Worm (Caenorhabditis elegans): Measurements from ENCODE around the gene F36D4.4.
"Not testable (repeated sequence)": the region's sequence is repeated elsewhere in the genome, so short reads cannot be mapped to it uniquely, and the experiment has no call there.

Gene F36D4.4

DNA sequence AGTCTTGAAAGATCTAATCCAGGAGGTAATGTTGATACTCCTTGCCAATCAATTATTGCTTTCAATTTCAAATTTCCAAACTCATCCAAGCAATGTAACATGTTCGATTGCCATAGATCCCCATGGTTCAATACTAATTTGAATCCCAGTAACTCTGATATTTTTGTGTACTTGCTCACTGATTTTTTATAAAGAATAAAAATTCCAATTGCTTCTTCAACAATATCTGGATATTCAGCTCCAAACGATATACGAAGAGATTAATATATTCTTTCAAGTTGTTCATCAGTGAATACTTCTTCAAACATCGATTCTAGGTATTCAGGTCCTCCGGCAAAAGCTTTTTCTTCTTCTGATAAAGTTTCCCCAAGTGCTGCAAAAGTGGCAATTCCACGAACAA, 34.6 kb downstream of the F36D4.4 start, which contains the start of gene E02C12.11:
E02C12.11 (minus strand) TSS at position 101 of the 400 bp plus-strand sequence.
- TF ChIP-seq W03F9.2, dao-5, him-1 (tag; optimal IDR thresholded peaks at IDR 0.05): not testable (repeated sequence)

DNA sequence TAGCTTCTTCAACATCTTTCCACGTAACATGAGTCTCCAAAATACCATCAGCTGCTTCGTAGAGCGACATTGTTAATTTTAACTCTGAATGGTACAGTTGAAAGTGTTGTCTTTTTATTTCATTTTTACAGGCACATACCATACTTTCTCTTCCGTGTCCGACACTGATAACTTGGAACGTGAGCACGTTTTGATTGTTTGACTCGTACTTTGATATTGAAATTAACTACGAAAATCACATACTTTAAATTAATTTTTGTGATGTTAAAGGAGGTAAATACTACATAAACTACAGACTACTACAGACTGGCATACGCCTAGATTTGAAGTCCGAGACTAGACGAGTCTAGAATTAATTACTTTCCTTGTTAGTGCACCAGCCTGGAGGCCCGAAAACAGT, 36.1 kb downstream of the F36D4.4 start, which contains the start of gene E02C12.10:
E02C12.10 (minus strand) TSS at position 75 of the 400 bp plus-strand sequence.
- TF ChIP-seq him-1 (tag; optimal IDR thresholded peaks at IDR 0.05): no peak
- TF ChIP-seq W03F9.2 (tag; optimal IDR thresholded peaks at IDR 0.05): no peak
- no peak for TF ChIP-seq dao-5 (tag; optimal IDR thresholded peaks at IDR 0.05)

DNA sequence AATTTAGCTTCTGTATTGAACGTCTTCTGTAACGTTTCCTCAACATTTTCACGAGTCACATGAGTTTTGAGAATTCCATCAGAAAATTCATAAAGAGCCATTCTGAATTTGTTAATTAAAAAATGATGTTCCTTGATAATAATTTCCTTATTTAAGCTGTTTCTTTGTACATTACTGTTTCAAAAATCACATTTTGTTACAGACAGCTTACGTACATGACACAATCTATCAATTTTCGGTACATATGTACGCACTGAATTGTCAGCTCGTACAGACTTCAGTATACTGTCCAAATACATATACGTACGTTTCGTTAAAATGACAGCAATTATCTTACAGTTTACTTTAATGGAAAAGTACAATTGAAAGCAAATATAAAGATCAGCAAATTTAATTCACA, 38.0 kb downstream of the F36D4.4 start, which contains the start of gene E02C12.19:
E02C12.19 (minus strand) TSS at position 101 of the 400 bp plus-strand sequence.
- TF ChIP-seq dao-5 (tag; optimal IDR thresholded peaks at IDR 0.05): no peak
- TF ChIP-seq him-1 (tag; optimal IDR thresholded peaks at IDR 0.05): no peak
- TF ChIP-seq W03F9.2 (tag; optimal IDR thresholded peaks at IDR 0.05): no peak

ce11 chrV:9375378-9375777, 39.0 kb downstream of the F36D4.4 start, which contains the start of gene E02C12.9:
Gene E02C12.9, minus strand, starts transcription at chrV:9375478.
- TF ChIP-seq W03F9.2 (tag; optimal IDR thresholded peaks at IDR 0.05) (no peak), him-1 (tag; optimal IDR thresholded peaks at IDR 0.05) (no peak), dao-5 (tag; optimal IDR thresholded peaks at IDR 0.05) (no peak)

DNA sequence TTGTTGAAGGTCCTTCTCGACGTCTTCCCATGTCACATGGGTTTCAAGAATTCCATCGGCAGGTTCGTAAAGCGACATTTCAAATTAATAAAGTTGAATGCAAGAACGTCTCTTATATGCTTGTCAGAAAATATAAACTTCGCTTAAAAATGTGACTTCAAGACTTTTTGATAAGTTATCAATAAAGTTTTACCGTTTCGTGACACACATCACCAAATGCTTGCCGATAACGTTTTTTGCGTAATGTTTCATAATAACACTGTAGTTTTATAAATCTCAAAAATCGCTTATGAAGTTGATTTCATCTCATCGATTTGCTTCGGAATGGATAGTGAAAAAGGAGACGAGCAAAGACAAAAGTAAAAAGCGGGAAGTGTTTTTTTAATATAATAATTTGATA, 40.9 kb downstream of the F36D4.4 start, which contains the start of gene E02C12.8:
E02C12.8 (minus strand) TSS at position 141 of the 400 bp plus-strand sequence.
- TF ChIP-seq W03F9.2 (tag; optimal IDR thresholded peaks at IDR 0.05): no peak
- no peak for TF ChIP-seq him-1 (tag; optimal IDR thresholded peaks at IDR 0.05)
- no peak for TF ChIP-seq dao-5 (tag; optimal IDR thresholded peaks at IDR 0.05)

DNA sequence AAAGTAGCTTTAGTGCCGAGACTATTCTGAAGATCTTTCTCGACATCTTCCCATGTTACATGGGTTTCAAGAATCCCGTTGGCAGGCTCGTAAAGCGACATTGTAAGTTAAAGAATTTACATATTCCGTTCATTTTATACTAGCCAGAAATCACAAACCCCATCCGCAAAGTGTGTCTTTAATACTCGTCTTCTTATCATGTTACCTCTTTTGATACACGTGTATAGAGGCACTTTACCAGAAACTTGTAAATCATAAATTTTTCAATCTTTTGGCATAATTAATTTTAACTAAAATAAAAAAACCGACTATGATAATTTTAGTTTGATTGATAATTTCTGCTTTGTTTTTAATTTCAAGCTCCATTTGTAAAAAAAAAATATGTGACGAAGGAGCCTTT, 43.4 kb downstream of the F36D4.4 start, which contains the start of gene E02C12.6:
E02C12.6 (minus strand) TSS at position 101 of the 400 bp plus-strand sequence.
- TF ChIP-seq dao-5 (tag; optimal IDR thresholded peaks at IDR 0.05): no peak
- no peak for TF ChIP-seq W03F9.2 (tag; optimal IDR thresholded peaks at IDR 0.05)
- TF ChIP-seq him-1 (tag; optimal IDR thresholded peaks at IDR 0.05): no peak

ce11 chrV:9359674-9360073, 54.7 kb downstream of the F36D4.4 start, which contains the start of gene gpa-3:
Gene gpa-3, minus strand, starts transcription at chrV:9359774.
- no peak for TF ChIP-seq W03F9.2 (tag; optimal IDR thresholded peaks at IDR 0.05)
- TF ChIP-seq dao-5 (tag; optimal IDR thresholded peaks at IDR 0.05): no peak
- TF ChIP-seq him-1 (tag; optimal IDR thresholded peaks at IDR 0.05): no peak

DNA sequence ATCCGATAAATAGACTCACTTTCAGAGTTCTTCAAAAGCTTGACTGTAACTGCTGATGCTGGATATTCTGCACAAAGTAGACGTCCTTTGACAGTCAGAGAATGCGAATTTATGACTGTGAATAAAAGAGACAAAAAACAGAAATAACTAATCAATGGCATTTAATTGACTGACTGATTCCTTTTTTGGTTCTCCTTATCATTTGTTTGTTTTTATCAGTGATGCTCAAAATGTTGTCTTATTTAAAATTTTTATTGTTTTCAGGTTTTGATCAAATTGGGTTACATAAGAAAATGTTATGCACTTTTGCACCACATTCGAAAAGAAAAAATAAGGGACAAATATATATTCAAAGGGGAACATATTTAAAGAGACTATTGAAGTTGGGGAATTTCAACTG, 58.1 kb downstream of the F36D4.4 start, which contains the start of gene ttr-49:
ttr-49 (minus strand) TSS at position 171 of the 400 bp plus-strand sequence.
- no peak for TF ChIP-seq him-1 (tag; optimal IDR thresholded peaks at IDR 0.05)
- no peak for TF ChIP-seq W03F9.2 (tag; optimal IDR thresholded peaks at IDR 0.05)
- TF ChIP-seq dao-5 (tag; optimal IDR thresholded peaks at IDR 0.05): no peak

DNA sequence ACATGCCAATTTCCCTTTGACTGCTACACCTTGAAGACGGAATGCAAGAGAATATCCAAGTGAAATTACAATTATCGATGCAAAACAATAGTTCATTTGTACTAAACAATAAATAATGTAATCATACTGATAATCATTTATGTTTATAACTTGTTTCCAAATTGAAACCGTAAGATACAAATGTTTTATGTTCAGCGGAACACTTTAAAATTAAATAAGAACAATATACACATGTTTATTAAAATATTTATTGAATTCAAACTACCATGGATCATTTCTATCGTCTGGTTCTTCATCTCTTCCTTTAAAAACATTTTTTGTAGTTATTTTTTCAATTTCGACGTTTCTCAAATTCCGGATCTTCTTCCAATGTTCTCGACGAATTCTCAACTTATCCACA, 59.0 kb downstream of the F36D4.4 start, which contains the start of gene ttr-40:
ttr-40 (minus strand) TSS at position 101 of the 400 bp plus-strand sequence.
- TF ChIP-seq dao-5 (tag; optimal IDR thresholded peaks at IDR 0.05) (no peak), W03F9.2 (tag; optimal IDR thresholded peaks at IDR 0.05) (no peak), him-1 (tag; optimal IDR thresholded peaks at IDR 0.05) (no peak)

- TF ChIP-seq W03F9.2 (tag; optimal IDR thresholded peaks at IDR 0.05) (no peak), dao-5 (tag; optimal IDR thresholded peaks at IDR 0.05) (no peak), him-1 (tag; optimal IDR thresholded peaks at IDR 0.05) (no peak)
Measured at ce11 chrV:9352947-9353346, 61.5 kb downstream of the F36D4.4 start, which contains the start of gene srx-46. Gene srx-46, plus strand, starts transcription at chrV:9353247.
